Worm (Caenorhabditis elegans): ENCODE data around the gene math-33.

DNA sequence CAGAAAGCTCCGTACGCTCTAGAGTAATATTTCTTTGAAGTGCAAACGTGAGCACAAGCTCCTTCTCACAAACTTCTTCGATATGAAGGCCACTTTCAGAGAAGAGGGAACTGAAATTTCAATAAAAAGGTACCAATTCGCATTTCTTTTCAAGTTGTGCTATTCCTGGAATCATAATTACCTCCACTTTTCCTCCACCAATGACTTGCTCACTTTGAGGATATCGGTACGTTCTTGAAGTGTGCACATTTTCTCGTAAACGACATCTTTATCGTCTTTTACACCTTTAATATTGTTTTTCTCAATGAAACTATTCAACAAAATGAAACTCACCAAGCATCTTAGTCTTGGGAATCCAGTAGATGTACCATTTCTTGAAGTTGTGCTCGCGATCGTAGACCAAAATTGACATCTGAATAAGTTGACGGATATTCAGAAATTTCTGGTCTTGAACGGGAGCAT, 5.6 kb downstream of the math-33 start, which contains the start of gene scb-1:
- TF ChIP-seq fos-1 (tag; optimal IDR thresholded peaks at IDR 0.05) (no peak), lin-39 (tag; optimal IDR thresholded peaks at IDR 0.05) (no peak), ztf-4 (tag; optimal IDR thresholded peaks at IDR 0.05) (no peak), aly-2 (tag; optimal IDR thresholded peaks at IDR 0.05) (no peak), mdl-1 (tag; optimal IDR thresholded peaks at IDR 0.05) (no peak), elt-3 (tag; optimal IDR thresholded peaks at IDR 0.05) (no peak), nhr-76 (tag; optimal IDR thresholded peaks at IDR 0.05) (no peak), nhr-23 (tag; optimal IDR thresholded peaks at IDR 0.05) (no peak), R02D3.7 (tag; optimal IDR thresholded peaks at IDR 0.05) (no peak), nhr-11 (tag; optimal IDR thresholded peaks at IDR 0.05) (no peak), nhr-237 (tag; optimal IDR thresholded peaks at IDR 0.05) (no peak), ceh-82 (tag; optimal IDR thresholded peaks at IDR 0.05) (no peak), pha-4 (tag; optimal IDR thresholded peaks at IDR 0.05) (no peak), nhr-28 (tag; optimal IDR thresholded peaks at IDR 0.05) (no peak)

All from whole organism, L3 larva.